Worm (Caenorhabditis elegans) whole organism, L3 larva: ENCODE results near the gene ZC168.2.

ENCODE experiments used
- aly-2 ChIP-seq: fragments of 150-350 bp; optimal IDR thresholded peaks from 2 replicates; lab custom pipeline; 2014; ENCODE audit warnings: missing biosample characterization, missing genetic modification characterization
- ama-1 ChIP-seq: fragments of 150-350 bp; optimal IDR thresholded peaks from 2 replicates; lab custom pipeline; 2018
- ceh-16 ChIP-seq: sonication (generic microtip); optimal IDR thresholded peaks from 2 replicates; lab custom pipeline; 2017; ENCODE audit warnings: missing biosample characterization, missing genetic modification characterization
- ceh-9 ChIP-seq: sonication (generic microtip); optimal IDR thresholded peaks from 2 replicates; lab custom pipeline; 2018; ENCODE audit warnings: missing biosample characterization, missing genetic modification characterization
- elt-1 ChIP-seq: fragments of 150-350 bp; optimal IDR thresholded peaks from 2 replicates; lab custom pipeline; 2014; ENCODE audit warnings: missing biosample characterization, missing genetic modification characterization
- lin-39 ChIP-seq: fragments of 150-350 bp; optimal IDR thresholded peaks from 2 replicates; lab custom pipeline; 2018; ENCODE audit warnings: missing biosample characterization, missing genetic modification reagents, missing genetic modification characterization
- mdl-1 ChIP-seq: fragments of 150-350 bp; optimal IDR thresholded peaks from 2 replicates; lab custom pipeline; 2014; ENCODE audit warnings: missing biosample characterization, missing genetic modification characterization
- nhr-237 ChIP-seq: fragments of 150-350 bp; optimal IDR thresholded peaks from 2 replicates; lab custom pipeline; 2014; ENCODE audit warnings: missing biosample characterization, missing genetic modification characterization
- nhr-76 ChIP-seq: fragments of 150-350 bp; sonication (generic microtip); optimal IDR thresholded peaks from 5 replicates; lab custom pipeline; 2014; ENCODE audit warnings: missing biosample characterization, missing genetic modification characterization
- sea-2 ChIP-seq: fragments of 150-350 bp; sonication (generic microtip); optimal IDR thresholded peaks from 4 replicates; lab custom pipeline; 2014; ENCODE audit warnings: missing biosample characterization, missing genetic modification reagents, missing genetic modification characterization
- skn-1 ChIP-seq: fragments of 150-350 bp; optimal IDR thresholded peaks from 2 replicates; lab custom pipeline; 2014; ENCODE audit warnings: missing biosample characterization, missing genetic modification characterization
- unc-39 ChIP-seq: sonication (generic microtip); optimal IDR thresholded peaks from 4 replicates; lab custom pipeline; 2017; ENCODE audit warnings: missing biosample characterization, missing genetic modification characterization
- zag-1 ChIP-seq: fragments of 150-350 bp; optimal IDR thresholded peaks from 2 replicates; lab custom pipeline; 2014; ENCODE audit warnings: missing biosample characterization, missing genetic modification characterization

DNA sequence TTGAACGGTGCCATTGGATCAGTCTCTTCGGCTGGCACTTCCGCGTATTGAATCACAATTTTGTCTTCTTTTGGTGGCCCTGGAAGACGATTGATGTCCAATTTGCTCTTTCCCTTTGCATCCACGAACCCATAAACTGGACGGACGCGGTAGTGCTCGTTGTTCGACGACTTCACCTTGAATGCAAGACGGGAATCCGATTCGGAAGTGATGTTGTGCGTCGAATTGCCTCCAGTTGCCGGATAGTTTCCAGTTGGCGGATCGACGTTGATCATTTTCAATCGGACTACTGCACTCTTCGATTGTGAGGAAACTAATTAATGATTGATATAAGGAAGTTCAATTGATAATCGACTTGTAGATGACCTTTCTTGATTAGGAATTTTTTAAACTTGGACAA is 10.5 kb downstream of the ZC168.2 start, which contains the start of gene ssp-34:
- TF ChIP-seq mdl-1 (tag; lab: Kevin White, UChicago) (no peak), lin-39 (tag; lab: Kevin White, UChicago) (no peak), elt-1 (tag; lab: Kevin White, UChicago) (no peak), zag-1 (no peak), skn-1 (no peak), aly-2 (tag; lab: Kevin White, UChicago) (no peak), unc-39 (no peak), ama-1 (lab: Kevin White, UChicago) (no peak), ceh-9 (tag; lab: Kevin White, UChicago) (no peak), sea-2 (GFP tag; lab: Kevin White, UChicago) (no peak), nhr-237 (tag; lab: Kevin White, UChicago) (no peak), ceh-16 (tag; lab: Kevin White, UChicago) (no peak), nhr-76 (tag; lab: Kevin White, UChicago) (no peak)
